Fruit fly (Drosophila melanogaster) whole organism, prepupa: ENCODE data around the gene CG4186.

Experiments used
- Blimp-1 ChIP-seq: fragments of 200-800 bp; sonication (Bioruptor generic); optimal IDR thresholded peaks from 3 replicates; lab custom pipeline; 2017; ENCODE audit warnings: missing biosample characterization, missing genetic modification characterization, mild to moderate bottlenecking, moderate library complexity, missing genetic modification reagents
- CG10631 ChIP-seq: fragments of 200-800 bp; sonication (Bioruptor generic); optimal IDR thresholded peaks from 2 replicates; lab custom pipeline; 2016; ENCODE audit warnings: missing biosample characterization, missing genetic modification characterization
- CG10669 ChIP-seq: fragments of 200-800 bp; sonication (Bioruptor generic); optimal IDR thresholded peaks from 3 replicates; lab custom pipeline; 2018; ENCODE audit warnings: missing biosample characterization, mild to moderate bottlenecking, missing genetic modification characterization, moderate library complexity
- CG11294 ChIP-seq: fragments of 200-800 bp; sonication (Bioruptor generic); IDR thresholded peaks from 2 replicates; pipeline ENCODE4 v1.3.6; 2022; ENCODE audit warnings: missing biosample characterization, missing genetic modification characterization
- CG11762 ChIP-seq: fragments of 200-800 bp; sonication (Bioruptor generic); optimal IDR thresholded peaks from 3 replicates; lab custom pipeline; 2016; ENCODE audit warnings: missing biosample characterization, missing genetic modification characterization; ENCODE audit not compliant: insufficient read depth
- CG11902 ChIP-seq: fragments of 200-800 bp; sonication (Bioruptor generic); optimal IDR thresholded peaks from 3 replicates; lab custom pipeline; 2016; ENCODE audit warnings: missing biosample characterization, missing genetic modification characterization
- CG15336 ChIP-seq: fragments of 200-800 bp; sonication (Bioruptor generic); IDR thresholded peaks from 2 replicates; pipeline ENCODE4 v1.3.6; 2022; ENCODE audit warnings: missing biosample characterization, missing genetic modification characterization
- CG1621 ChIP-seq: fragments of 200-800 bp; sonication (Bioruptor generic); optimal IDR thresholded peaks from 3 replicates; lab custom pipeline; 2018; ENCODE audit warnings: missing biosample characterization, mild to moderate bottlenecking, missing genetic modification characterization
- CG16779 ChIP-seq: fragments of 200-800 bp; sonication (Bioruptor generic); optimal IDR thresholded peaks from 3 replicates; lab custom pipeline; 2017; ENCODE audit warnings: missing biosample characterization, mild to moderate bottlenecking, missing genetic modification characterization
- CG3032 ChIP-seq: fragments of 200-800 bp; optimal IDR thresholded peaks from 2 replicates; lab custom pipeline; 2019; ENCODE audit warnings: missing biosample characterization, mild to moderate bottlenecking, missing genetic modification characterization, moderate library complexity
- CG32006 ChIP-seq: fragments of 200-800 bp; sonication (Bioruptor generic); optimal IDR thresholded peaks from 3 replicates; lab custom pipeline; 2017; ENCODE audit warnings: missing biosample characterization, mild to moderate bottlenecking, missing genetic modification characterization
- CG34406 ChIP-seq: fragments of 200-800 bp; sonication (Bioruptor generic); optimal IDR thresholded peaks from 3 replicates; lab custom pipeline; 2016; ENCODE audit warnings: missing biosample characterization, missing genetic modification characterization
- CG4318 ChIP-seq: fragments of 200-800 bp; sonication (Bioruptor generic); optimal IDR thresholded peaks from 3 replicates; lab custom pipeline; 2017; ENCODE audit warnings: missing biosample characterization, mild to moderate bottlenecking, missing genetic modification characterization
- CG6163 ChIP-seq: fragments of 200-800 bp; sonication (Bioruptor generic); IDR thresholded peaks from 3 replicates; pipeline ENCODE4 v1.3.6; 2022; ENCODE audit warnings: missing biosample characterization, missing genetic modification characterization
- CG6276 ChIP-seq: fragments of 200-800 bp; sonication (Bioruptor generic); optimal IDR thresholded peaks from 2 replicates; lab custom pipeline; 2017; ENCODE audit warnings: missing biosample characterization, mild to moderate bottlenecking, missing genetic modification characterization
- CG6792 ChIP-seq: fragments of 200-800 bp; sonication (Bioruptor generic); optimal IDR thresholded peaks from 3 replicates; lab custom pipeline; 2016; ENCODE audit warnings: missing biosample characterization, missing genetic modification characterization
- CG6808 ChIP-seq: fragments of 200-800 bp; sonication (Bioruptor generic); optimal IDR thresholded peaks from 3 replicates; lab custom pipeline; 2017; ENCODE audit warnings: missing biosample characterization, missing genetic modification characterization, mild to moderate bottlenecking, moderate library complexity, missing genetic modification reagents
- CG6854 ChIP-seq: fragments of 200-800 bp; sonication (Bioruptor generic); optimal IDR thresholded peaks from 2 replicates; lab custom pipeline; 2017; ENCODE audit warnings: missing biosample characterization, mild to moderate bottlenecking, missing genetic modification characterization
- CG7368 ChIP-seq: fragments of 200-800 bp; sonication (Bioruptor generic); optimal IDR thresholded peaks from 3 replicates; lab custom pipeline; 2016; ENCODE audit warnings: missing biosample characterization, missing genetic modification characterization
- CG8119 ChIP-seq: fragments of 200-800 bp; sonication (Bioruptor generic); IDR thresholded peaks from 3 replicates; pipeline ENCODE4 v1.3.6; 2022; ENCODE audit warnings: missing biosample characterization, missing genetic modification characterization
- CG8319 ChIP-seq: fragments of 200-800 bp; sonication (Bioruptor generic); optimal IDR thresholded peaks from 3 replicates; lab custom pipeline; 2016; ENCODE audit warnings: missing biosample characterization, missing genetic modification characterization
- CG8632 ChIP-seq: fragments of 200-800 bp; sonication (Bioruptor generic); optimal IDR thresholded peaks from 3 replicates; lab custom pipeline; 2016; ENCODE audit warnings: missing biosample characterization, missing genetic modification characterization
- Eip75B ChIP-seq: fragments of 200-800 bp; sonication (Bioruptor generic); optimal IDR thresholded peaks from 3 replicates; lab custom pipeline; 2016; ENCODE audit warnings: missing biosample characterization, missing genetic modification characterization
- Eip78C ChIP-seq: fragments of 200-800 bp; sonication (Bioruptor generic); peaks from one replicate; lab custom pipeline; 2016; ENCODE audit warnings: missing biosample characterization, missing genetic modification characterization
- Eip93F ChIP-seq: fragments of 200-800 bp; sonication (Bioruptor generic); optimal IDR thresholded peaks from 2 replicates; lab custom pipeline; 2016; ENCODE audit warnings: missing biosample characterization, mild to moderate bottlenecking, missing genetic modification characterization
- Ets21C ChIP-seq: fragments of 200-800 bp; sonication (Bioruptor generic); optimal IDR thresholded peaks from 3 replicates; lab custom pipeline; 2016; ENCODE audit warnings: missing biosample characterization, missing genetic modification characterization
- Ets96B ChIP-seq: fragments of 200-800 bp; optimal IDR thresholded peaks from 2 replicates; lab custom pipeline; 2019; ENCODE audit warnings: missing biosample characterization, mild to moderate bottlenecking, missing genetic modification characterization, moderate library complexity
- Gug ChIP-seq: fragments of 200-800 bp; sonication (Bioruptor generic); IDR thresholded peaks from 2 replicates; pipeline ENCODE4 v1.3.6; 2022; ENCODE audit warnings: missing biosample characterization, missing genetic modification characterization
- Hr38 ChIP-seq: sonication (Bioruptor generic); optimal IDR thresholded peaks from 2 replicates; lab custom pipeline; 2016; ENCODE audit warnings: missing biosample characterization, missing genetic modification characterization
- Met ChIP-seq: fragments of 200-800 bp; sonication (Bioruptor generic); optimal IDR thresholded peaks from 3 replicates; lab custom pipeline; 2016; ENCODE audit warnings: missing biosample characterization, missing genetic modification characterization
- Smox ChIP-seq: fragments of 200-800 bp; sonication (Bioruptor generic); optimal IDR thresholded peaks from 3 replicates; lab custom pipeline; 2016; ENCODE audit warnings: missing biosample characterization, missing genetic modification characterization
- Sox14 ChIP-seq: fragments of 200-800 bp; sonication (Bioruptor generic); optimal IDR thresholded peaks from 3 replicates; lab custom pipeline; 2016; ENCODE audit warnings: missing biosample characterization, missing genetic modification characterization
- Sox15 ChIP-seq: fragments of 200-800 bp; sonication (Bioruptor generic); optimal IDR thresholded peaks from 3 replicates; lab custom pipeline; 2016; ENCODE audit warnings: missing biosample characterization, missing genetic modification characterization
- acj6 ChIP-seq: fragments of 200-800 bp; sonication (Bioruptor generic); optimal IDR thresholded peaks from 3 replicates; lab custom pipeline; 2016; ENCODE audit warnings: missing biosample characterization, missing genetic modification characterization
- cyc ChIP-seq: fragments of 200-800 bp; sonication (Bioruptor generic); optimal IDR thresholded peaks from 3 replicates; lab custom pipeline; 2016; ENCODE audit warnings: missing biosample characterization, missing genetic modification characterization
- dac ChIP-seq: fragments of 200-800 bp; sonication (Bioruptor generic); optimal IDR thresholded peaks from 2 replicates; lab custom pipeline; 2017; ENCODE audit warnings: missing biosample characterization, mild to moderate bottlenecking, missing genetic modification characterization
- dsx ChIP-seq: fragments of 200-800 bp; optimal IDR thresholded peaks from 3 replicates; lab custom pipeline; 2019; ENCODE audit warnings: missing biosample characterization, mild to moderate bottlenecking, missing genetic modification characterization, moderate library complexity; ENCODE audit not compliant: poor library complexity, severe bottlenecking
- eg ChIP-seq: fragments of 200-800 bp; sonication (Bioruptor generic); IDR thresholded peaks from 3 replicates; pipeline ENCODE4 v1.3.6; 2022; ENCODE audit warnings: missing biosample characterization, missing genetic modification characterization
- esn ChIP-seq: fragments of 200-800 bp; sonication (Bioruptor generic); optimal IDR thresholded peaks from 2 replicates; lab custom pipeline; 2016; ENCODE audit warnings: missing biosample characterization, mild to moderate bottlenecking, missing genetic modification characterization, moderate library complexity
- fd59A ChIP-seq: fragments of 200-800 bp; sonication (Bioruptor generic); optimal IDR thresholded peaks from 2 replicates; lab custom pipeline; 2017; ENCODE audit warnings: missing biosample characterization, mild to moderate bottlenecking, missing genetic modification characterization, missing genetic modification reagents
- fkh ChIP-seq: fragments of 200-800 bp; sonication (Bioruptor generic); optimal IDR thresholded peaks from 3 replicates; lab custom pipeline; 2017; ENCODE audit warnings: missing biosample characterization, mild to moderate bottlenecking, missing genetic modification characterization, moderate library complexity
- net ChIP-seq: fragments of 200-800 bp; sonication (Bioruptor generic); optimal IDR thresholded peaks from 3 replicates; lab custom pipeline; 2016; ENCODE audit warnings: missing biosample characterization, missing genetic modification characterization
- pdm3 ChIP-seq: fragments of 200-800 bp; sonication (Bioruptor generic); optimal IDR thresholded peaks from 3 replicates; lab custom pipeline; 2016; ENCODE audit warnings: missing biosample characterization, missing genetic modification characterization
- salr ChIP-seq, 2 experiments: fragments of 200-800 bp; sonication (Bioruptor generic); optimal IDR thresholded peaks; 3 replicates each; lab custom pipeline; 2016 to 2018; ENCODE audit warnings: missing biosample characterization in 2 of 2, missing genetic modification characterization in 2 of 2, mild to moderate bottlenecking in 1 of 2
- spab ChIP-seq: fragments of 200-800 bp; sonication (Bioruptor generic); optimal IDR thresholded peaks from 2 replicates; lab custom pipeline; 2017; ENCODE audit warnings: missing biosample characterization, mild to moderate bottlenecking, missing genetic modification characterization, missing genetic modification reagents
- ss ChIP-seq, 2 experiments: fragments of 200-800 bp; sonication (Bioruptor generic); optimal IDR thresholded peaks; 2 replicates in 1 of 2; 3 replicates in 1 of 2; lab custom pipeline; 2017 to 2018; ENCODE audit warnings: mild to moderate bottlenecking in 2 of 2, missing biosample characterization in 2 of 2, missing genetic modification characterization in 2 of 2, moderate library complexity in 1 of 2
- topi ChIP-seq: fragments of 200-800 bp; sonication (Bioruptor generic); optimal IDR thresholded peaks from 3 replicates; lab custom pipeline; 2016; ENCODE audit warnings: missing biosample characterization, missing genetic modification characterization
- vri ChIP-seq: fragments of 200-800 bp; sonication (Bioruptor generic); optimal IDR thresholded peaks from 3 replicates; lab custom pipeline; 2016; ENCODE audit warnings: missing biosample characterization, mild to moderate bottlenecking, missing genetic modification characterization

CG4186 gene

DNA sequence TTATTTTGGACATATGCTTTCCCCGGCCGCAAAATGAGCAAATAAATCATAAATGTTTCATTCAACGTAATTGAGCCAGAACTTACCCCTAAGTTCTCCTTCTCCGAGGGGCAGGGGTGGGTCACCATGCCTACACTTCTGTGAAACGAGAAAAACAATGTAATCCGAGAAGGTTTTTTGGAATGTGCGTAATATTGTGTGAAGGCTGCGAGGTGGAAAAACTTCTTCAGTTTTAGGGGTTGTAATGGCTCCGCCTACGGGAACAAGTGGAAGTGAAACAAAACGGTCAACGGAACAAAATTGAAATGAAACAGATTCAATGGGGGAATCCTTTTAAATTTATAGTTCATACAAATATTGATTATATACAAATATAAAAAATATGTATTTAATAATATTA lies 27.4 kb downstream of the CG4186 start:
- TF ChIP-seq ss (GFP tag; optimal IDR thresholded peaks at IDR 0.05; lab: Kevin White, UChicago): no peak
- TF ChIP-seq acj6: no peak
- TF ChIP-seq Gug (GFP tag; lab: Robert Waterston, UW): no peak
- TF ChIP-seq Sox15 (GFP tag; lab: Kevin White, UChicago): no peak
- TF ChIP-seq CG6792: no peak
- no peak for TF ChIP-seq net (GFP tag; lab: Kevin White, UChicago)
- no peak for TF ChIP-seq CG16779
- no peak for TF ChIP-seq topi
- no peak for TF ChIP-seq Smox (GFP tag; lab: Kevin White, UChicago)
- TF ChIP-seq spab: no peak
- TF ChIP-seq salr (GFP tag; optimal IDR thresholded peaks at IDR 0.05; lab: Kevin White, UChicago): no peak
- no peak for TF ChIP-seq CG11902
- no peak for TF ChIP-seq CG6163 (GFP tag; lab: Robert Waterston, UW)
- no peak for TF ChIP-seq CG8319 (GFP tag; lab: Kevin White, UChicago)
- no peak for TF ChIP-seq CG3032 (tag; lab: Kevin White, UChicago)
- TF ChIP-seq CG8632 (GFP tag; lab: Kevin White, UChicago): no peak
- TF ChIP-seq eg (GFP tag; lab: Robert Waterston, UW): no peak
- TF ChIP-seq Ets21C: no peak
- no peak for TF ChIP-seq cyc (GFP tag; lab: Kevin White, UChicago)

DNA sequence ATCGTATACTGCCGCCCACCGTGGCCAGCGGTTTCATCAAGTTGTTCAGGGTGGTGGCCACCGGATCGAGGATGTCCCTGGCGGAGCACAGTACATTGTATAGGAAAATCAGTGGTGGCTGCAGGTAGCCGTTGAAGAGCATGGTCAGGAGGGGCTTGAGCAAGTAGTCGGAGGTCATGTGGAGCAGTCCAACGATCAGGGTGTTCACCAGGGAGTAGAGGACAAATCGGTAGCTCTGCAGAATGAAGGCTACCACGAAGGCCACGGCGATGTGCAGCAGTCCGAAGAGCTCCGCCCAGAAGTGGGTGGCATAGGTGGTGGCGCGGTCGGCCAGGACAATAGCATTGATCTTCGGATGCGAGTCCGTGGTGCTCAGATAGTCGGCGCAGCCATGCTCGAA lies 28.0 kb downstream of the CG4186 start:
- TF ChIP-seq pdm3 (no peak), dsx (GFP tag; lab: Kevin White, UChicago) (no peak), ss (GFP tag; optimal IDR thresholded peaks at IDR 0.05; lab: Kevin White, UChicago) (no peak), Ets21C (no peak), vri (GFP tag; lab: Kevin White, UChicago) (no peak), eg (GFP tag; lab: Robert Waterston, UW) (no peak), CG10669 (GFP tag; lab: Kevin White, UChicago) (no peak), CG1621 (tag; lab: Kevin White, UChicago) (no peak), Ets96B (tag; lab: Kevin White, UChicago) (no peak), CG6854 (no peak), CG32006 (no peak), CG8119 (GFP tag; lab: Robert Waterston, UW) (no peak), fkh (GFP tag; lab: Kevin White, UChicago) (no peak), CG11294 (GFP tag; lab: Robert Waterston, UW) (no peak), spab (no peak), acj6 (no peak), CG6808 (GFP tag; lab: Kevin White, UChicago) (no peak), fd59A (GFP tag; lab: Kevin White, UChicago) (no peak), topi (no peak), CG7368 (GFP tag; lab: Kevin White, UChicago) (no peak)

DNA sequence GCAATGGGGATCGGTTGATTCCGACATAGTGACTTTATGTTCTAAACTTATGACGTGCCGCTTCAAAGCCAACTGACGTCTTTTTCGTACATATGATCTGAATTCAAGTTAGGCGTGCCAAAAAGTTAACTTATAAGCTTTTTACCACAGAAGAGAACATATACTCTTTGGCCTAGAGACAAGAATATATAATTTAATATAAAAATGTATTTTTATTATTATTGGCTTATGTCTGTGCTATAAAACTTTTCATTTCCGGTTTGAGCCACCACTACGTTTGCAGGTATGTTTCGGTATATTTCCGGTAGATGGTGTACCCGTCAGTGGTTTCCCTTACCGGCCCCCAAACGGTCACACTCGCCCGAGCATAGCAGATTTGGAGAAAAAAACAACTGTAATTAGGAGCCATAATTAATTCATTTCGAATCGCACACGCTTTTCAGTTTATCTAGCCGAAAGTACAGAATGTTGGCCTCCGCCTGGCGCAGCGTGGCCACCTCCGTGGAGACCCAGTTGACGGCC lies 29.0 kb downstream of the CG4186 start, which contains the start of the genes CG3698 and tzn:
Gene CG3698 (minus strand): TSS at position 51 of the 522 bp plus-strand sequence.
Gene tzn (plus strand): TSS at position 321 of the 522 bp plus-strand sequence.
- TF ChIP-seq CG15336 (GFP tag; lab: Robert Waterston, UW): no peak
- TF ChIP-seq Eip93F (GFP tag; lab: Kevin White, UChicago): no peak
- TF ChIP-seq dac (GFP tag; lab: Kevin White, UChicago): peak; percentile 57
- peak; percentile 61 for TF ChIP-seq Blimp-1
- TF ChIP-seq CG10669 (GFP tag; lab: Kevin White, UChicago): no peak
- TF ChIP-seq CG10631 (GFP tag; lab: Kevin White, UChicago): no peak
- no peak for TF ChIP-seq fkh (GFP tag; lab: Kevin White, UChicago)
- peak; percentile 92 for TF ChIP-seq CG6854
- TF ChIP-seq eg (GFP tag; lab: Robert Waterston, UW): no peak; the same call in 1 of the 3 replicates
- TF ChIP-seq Ets96B (tag; lab: Kevin White, UChicago): no peak
- no peak for TF ChIP-seq Ets21C
- no peak for TF ChIP-seq CG6276 (GFP tag; lab: Kevin White, UChicago)
- no peak for TF ChIP-seq Hr38 (GFP tag; lab: Kevin White, UChicago)
- no peak for TF ChIP-seq CG4318
- TF ChIP-seq esn (GFP tag; lab: Kevin White, UChicago): peak; percentile 87
- no peak for TF ChIP-seq topi
- TF ChIP-seq cyc (GFP tag; lab: Kevin White, UChicago): no peak
- no peak for TF ChIP-seq Met
- TF ChIP-seq vri (GFP tag; lab: Kevin White, UChicago): no peak
- no peak for TF ChIP-seq pdm3
- TF ChIP-seq Eip78C (GFP tag; lab: Kevin White, UChicago): no peak
- no peak for TF ChIP-seq Sox14 (GFP tag; lab: Kevin White, UChicago)
- no peak for TF ChIP-seq CG32006
- peak; percentile 85 for TF ChIP-seq CG34406 (GFP tag; lab: Kevin White, UChicago)
- peak; percentile 49 for TF ChIP-seq CG11762 (GFP tag; lab: Kevin White, UChicago)
- TF ChIP-seq Eip75B (GFP tag; lab: Kevin White, UChicago): no peak
